Worm (Caenorhabditis elegans) whole organism, young adult: Measurements from ENCODE around the gene hap-1.

Experiments used
- B0035.1 ChIP-seq: sonication (generic microtip); optimal IDR thresholded peaks from 2 replicates; lab custom pipeline; 2016; ENCODE audit warnings: missing genetic modification characterization, mild to moderate bottlenecking, missing compliant biosample characterization, missing genotype, missing genetic modification reagents
- B0261.1 ChIP-seq: sonication (generic microtip); optimal IDR thresholded peaks from 2 replicates; lab custom pipeline; 2016; ENCODE audit warnings: mild to moderate bottlenecking, missing genetic modification characterization, moderate library complexity, missing compliant biosample characterization
- B0336.3 ChIP-seq: fragments of 200-800 bp; sonication (Bioruptor generic); IDR thresholded peaks from 2 replicates; pipeline ENCODE4 v1.3.6; 2022; ENCODE audit warnings: missing genetic modification characterization, missing compliant biosample characterization
- C06A6.2 ChIP-seq: fragments of 200-800 bp; sonication (Bioruptor generic); conservative IDR thresholded peaks from 2 replicates; pipeline ENCODE4 v1.3.6; 2022; ENCODE audit warnings: missing genetic modification characterization, missing compliant biosample characterization
- F52B5.7 ChIP-seq: sonication (generic microtip); optimal IDR thresholded peaks from 2 replicates; lab custom pipeline; 2016; ENCODE audit warnings: mild to moderate bottlenecking, missing genetic modification characterization, missing compliant biosample characterization
- F57C9.4 ChIP-seq: sonication (generic microtip); optimal IDR thresholded peaks from 2 replicates; lab custom pipeline; 2017; ENCODE audit warnings: mild to moderate bottlenecking, missing genetic modification characterization, missing compliant biosample characterization
- K12H6.12 ChIP-seq: fragments of 200-800 bp; sonication (Bioruptor generic); optimal IDR thresholded peaks from 2 replicates; lab custom pipeline; 2018; ENCODE audit warnings: mild to moderate bottlenecking, missing genetic modification characterization, missing compliant biosample characterization
- T07F8.4 ChIP-seq: sonication (generic microtip); optimal IDR thresholded peaks from 2 replicates; lab custom pipeline; 2016; ENCODE audit warnings: mild to moderate bottlenecking, missing genetic modification characterization, moderate library complexity, missing compliant biosample characterization
- T26A5.8 ChIP-seq: sonication (generic microtip); optimal IDR thresholded peaks from 2 replicates; lab custom pipeline; 2016; ENCODE audit warnings: missing genetic modification characterization, missing compliant biosample characterization
- Y79H2A.3 ChIP-seq: fragments of 200-800 bp; sonication (Bioruptor generic); conservative IDR thresholded peaks from 2 replicates; pipeline ENCODE4 v1.3.6; 2022; ENCODE audit warnings: missing genetic modification reagents, missing genetic modification characterization, missing compliant biosample characterization
- ZK185.1 ChIP-seq: sonication (generic microtip); optimal IDR thresholded peaks from 2 replicates; lab custom pipeline; 2016; ENCODE audit warnings: mild to moderate bottlenecking, missing genetic modification characterization, missing compliant biosample characterization; ENCODE audit not compliant: poor library complexity, severe bottlenecking
- akir-1 ChIP-seq: fragments of 200-800 bp; sonication (Bioruptor generic); optimal IDR thresholded peaks from 2 replicates; lab custom pipeline; 2018; ENCODE audit warnings: mild to moderate bottlenecking, missing genetic modification characterization, moderate library complexity, missing compliant biosample characterization
- atf-7 ChIP-seq: sonication (generic microtip); optimal IDR thresholded peaks from 2 replicates; lab custom pipeline; 2017; ENCODE audit warnings: mild to moderate bottlenecking, missing genetic modification characterization, missing compliant biosample characterization
- attf-3 ChIP-seq: fragments of 200-800 bp; sonication (Bioruptor generic); conservative IDR thresholded peaks from 2 replicates; pipeline ENCODE4 v1.3.6; 2022; ENCODE audit warnings: missing genetic modification reagents, missing genetic modification characterization, missing compliant biosample characterization
- bed-1 ChIP-seq: fragments of 200-800 bp; sonication (Bioruptor generic); IDR thresholded peaks from 2 replicates; pipeline ENCODE4 v1.3.6; 2022; ENCODE audit warnings: missing genetic modification reagents, missing genetic modification characterization, missing compliant biosample characterization
- bed-2 ChIP-seq: fragments of 200-800 bp; sonication (Bioruptor generic); IDR thresholded peaks from 2 replicates; pipeline ENCODE4 v1.3.6; 2022; ENCODE audit warnings: missing genetic modification reagents, missing genetic modification characterization, missing compliant biosample characterization
- ccch-3 ChIP-seq: fragments of 200-800 bp; sonication (Bioruptor generic); optimal IDR thresholded peaks from 2 replicates; lab custom pipeline; 2018; ENCODE audit warnings: mild to moderate bottlenecking, missing genetic modification characterization, missing compliant biosample characterization
- ceh-58 ChIP-seq: fragments of 200-800 bp; sonication (Bioruptor generic); IDR thresholded peaks from 2 replicates; pipeline ENCODE4 v1.3.6; 2022; ENCODE audit warnings: missing genetic modification characterization, missing compliant biosample characterization
- chd-7 ChIP-seq: sonication (generic microtip); optimal IDR thresholded peaks from 2 replicates; lab custom pipeline; 2016; ENCODE audit warnings: mild to moderate bottlenecking, missing genetic modification characterization, moderate library complexity, missing compliant biosample characterization
- die-1 ChIP-seq: sonication (generic microtip); optimal IDR thresholded peaks from 2 replicates; lab custom pipeline; 2016; ENCODE audit warnings: missing genotype, mild to moderate bottlenecking, missing genetic modification characterization, missing compliant biosample characterization
- egl-44 ChIP-seq: fragments of 200-800 bp; sonication (Bioruptor generic); IDR thresholded peaks from 2 replicates; pipeline ENCODE4 v1.3.6; 2022; ENCODE audit warnings: missing genetic modification reagents, missing genetic modification characterization, missing compliant biosample characterization
- ekl-4 ChIP-seq: fragments of 200-800 bp; sonication (Bioruptor generic); IDR thresholded peaks from 2 replicates; pipeline ENCODE4 v1.3.6; 2022; ENCODE audit warnings: missing genetic modification reagents, missing genetic modification characterization, missing compliant biosample characterization
- ets-4 ChIP-seq: fragments of 200-800 bp; sonication (Bioruptor generic); optimal IDR thresholded peaks from 2 replicates; lab custom pipeline; 2018; ENCODE audit warnings: mild to moderate bottlenecking, missing genetic modification characterization, missing compliant biosample characterization
- hrde-1 ChIP-seq: sonication (generic microtip); optimal IDR thresholded peaks from 2 replicates; lab custom pipeline; 2016; ENCODE audit warnings: missing genetic modification characterization, mild to moderate bottlenecking, missing compliant biosample characterization, moderate library complexity, missing genotype, missing genetic modification reagents, borderline replicate concordance
- let-526 ChIP-seq: fragments of 200-800 bp; sonication (Bioruptor generic); IDR thresholded peaks from 2 replicates; pipeline ENCODE4 v1.3.6; 2022; ENCODE audit warnings: missing genetic modification reagents, missing genetic modification characterization, missing compliant biosample characterization
- lin-26 ChIP-seq: fragments of 200-800 bp; sonication (Bioruptor generic); IDR thresholded peaks from 2 replicates; pipeline ENCODE4 v1.3.6; 2022; ENCODE audit warnings: missing genetic modification reagents, missing genetic modification characterization, missing compliant biosample characterization
- lin-54 ChIP-seq: fragments of 200-800 bp; sonication (Bioruptor generic); optimal IDR thresholded peaks from 2 replicates; lab custom pipeline; 2018; ENCODE audit warnings: mild to moderate bottlenecking, missing genetic modification characterization, missing compliant biosample characterization
- madf-6 ChIP-seq: fragments of 200-800 bp; sonication (Bioruptor generic); IDR thresholded peaks from 2 replicates; pipeline ENCODE4 v1.3.6; 2022; ENCODE audit warnings: missing genetic modification reagents, missing genetic modification characterization, missing compliant biosample characterization
- madf-8 ChIP-seq: fragments of 200-800 bp; sonication (Bioruptor generic); conservative IDR thresholded peaks from 2 replicates; pipeline ENCODE4 v1.3.6; 2022; ENCODE audit warnings: missing genetic modification reagents, missing genetic modification characterization, missing compliant biosample characterization
- mel-28 ChIP-seq: sonication (generic microtip); optimal IDR thresholded peaks from 2 replicates; lab custom pipeline; 2016; ENCODE audit warnings: borderline replicate concordance, mild to moderate bottlenecking, missing genetic modification characterization, missing compliant biosample characterization
- mes-4 ChIP-seq: sonication (generic microtip); optimal IDR thresholded peaks from 2 replicates; lab custom pipeline; 2016; ENCODE audit warnings: missing genotype, missing genetic modification characterization, missing compliant biosample characterization
- nfya-1 ChIP-seq: sonication (generic microtip); optimal IDR thresholded peaks from 2 replicates; lab custom pipeline; 2017; ENCODE audit warnings: antibody characterized with exemption, missing compliant biosample characterization, missing genetic modification characterization, borderline replicate concordance; ENCODE audit not compliant: insufficient read depth
- nhr-80 ChIP-seq: sonication (generic microtip); optimal IDR thresholded peaks from 2 replicates; lab custom pipeline; 2016; ENCODE audit warnings: missing genetic modification characterization, missing compliant biosample characterization
- pbrm-1 ChIP-seq: fragments of 200-800 bp; sonication (Bioruptor generic); IDR thresholded peaks from 2 replicates; pipeline ENCODE4 v1.3.6; 2022; ENCODE audit warnings: missing genetic modification reagents, missing genetic modification characterization, missing compliant biosample characterization
- rcor-1 ChIP-seq: fragments of 200-800 bp; sonication (Bioruptor generic); IDR thresholded peaks from 2 replicates; pipeline ENCODE4 v1.3.6; 2022; ENCODE audit warnings: missing genetic modification reagents, missing genetic modification characterization, missing compliant biosample characterization
- rec-8 ChIP-seq, 2 experiments: sonication (generic microtip); optimal IDR thresholded peaks; 2 replicates each; lab custom pipeline; 2016; ENCODE audit warnings: mild to moderate bottlenecking in 2 of 2, missing genetic modification characterization in 2 of 2, missing genetic modification reagents in 2 of 2, missing genotype in 2 of 2, missing biosample characterization in 1 of 2, missing compliant biosample characterization in 1 of 2, moderate library complexity in 1 of 2
- repo-1 ChIP-seq: sonication (generic microtip); optimal IDR thresholded peaks from 2 replicates; lab custom pipeline; 2017; ENCODE audit warnings: mild to moderate bottlenecking, missing genetic modification characterization, missing compliant biosample characterization
- snpc-1.1 ChIP-seq: sonication (generic microtip); optimal IDR thresholded peaks from 2 replicates; lab custom pipeline; 2017; ENCODE audit warnings: missing genetic modification characterization, mild to moderate bottlenecking, missing compliant biosample characterization, antibody characterized with exemption, moderate library complexity, missing genotype, missing genetic modification reagents; ENCODE audit not compliant: insufficient read depth
- snpc-1.3 ChIP-seq: sonication (generic microtip); optimal IDR thresholded peaks from 2 replicates; lab custom pipeline; 2017; ENCODE audit warnings: missing genetic modification characterization, mild to moderate bottlenecking, missing compliant biosample characterization, antibody characterized with exemption, moderate library complexity, missing genotype, missing genetic modification reagents; ENCODE audit not compliant: insufficient read depth
- snpc-4 ChIP-seq, 5 experiments: fragments of 150-350 bp in 1 of 5; sonication (generic microtip) in 4 of 5; optimal IDR thresholded peaks; 2 replicates each; lab custom pipeline; 2014 to 2018; ENCODE audit warnings: missing genetic modification characterization in 5 of 5, missing biosample characterization in 3 of 5, antibody characterized with exemption in 2 of 5, mild to moderate bottlenecking in 2 of 5, missing compliant biosample characterization in 2 of 5, missing genotype in 2 of 5, moderate library complexity in 2 of 5, missing genetic modification reagents in 1 of 5
- tbp1 ChIP-seq: fragments of 200-800 bp; sonication (Bioruptor generic); optimal IDR thresholded peaks from 2 replicates; lab custom pipeline; 2018; ENCODE audit warnings: mild to moderate bottlenecking, missing genetic modification characterization, missing compliant biosample characterization
- unc-62 ChIP-seq: fragments of 150-350 bp; optimal IDR thresholded peaks from 2 replicates; lab custom pipeline; 2014; ENCODE audit warnings: missing biosample characterization, missing genetic modification reagents, missing genetic modification characterization
- ztf-18 ChIP-seq: sonication (generic microtip); optimal IDR thresholded peaks from 2 replicates; lab custom pipeline; 2016; ENCODE audit warnings: missing genotype, mild to moderate bottlenecking, missing genetic modification characterization, missing compliant biosample characterization
- ztf-22 ChIP-seq: fragments of 200-800 bp; sonication (Bioruptor generic); optimal IDR thresholded peaks from 2 replicates; lab custom pipeline; 2018; ENCODE audit warnings: mild to moderate bottlenecking, missing genetic modification characterization, moderate library complexity, missing compliant biosample characterization
- ztf-28 ChIP-seq: fragments of 200-800 bp; sonication (Bioruptor generic); IDR thresholded peaks from 2 replicates; pipeline ENCODE4 v1.3.6; 2022; ENCODE audit warnings: missing genetic modification reagents, missing genetic modification characterization, missing compliant biosample characterization
- ztf-3 ChIP-seq: fragments of 200-800 bp; sonication (Bioruptor generic); optimal IDR thresholded peaks from 2 replicates; lab custom pipeline; 2018; ENCODE audit warnings: mild to moderate bottlenecking, missing genetic modification characterization, missing compliant biosample characterization
- ztf-6 ChIP-seq: fragments of 200-800 bp; sonication (Bioruptor generic); IDR thresholded peaks from 2 replicates; pipeline ENCODE4 v1.3.6; 2022; ENCODE audit warnings: missing genetic modification reagents, missing genetic modification characterization, missing compliant biosample characterization

hap-1 gene

DNA sequence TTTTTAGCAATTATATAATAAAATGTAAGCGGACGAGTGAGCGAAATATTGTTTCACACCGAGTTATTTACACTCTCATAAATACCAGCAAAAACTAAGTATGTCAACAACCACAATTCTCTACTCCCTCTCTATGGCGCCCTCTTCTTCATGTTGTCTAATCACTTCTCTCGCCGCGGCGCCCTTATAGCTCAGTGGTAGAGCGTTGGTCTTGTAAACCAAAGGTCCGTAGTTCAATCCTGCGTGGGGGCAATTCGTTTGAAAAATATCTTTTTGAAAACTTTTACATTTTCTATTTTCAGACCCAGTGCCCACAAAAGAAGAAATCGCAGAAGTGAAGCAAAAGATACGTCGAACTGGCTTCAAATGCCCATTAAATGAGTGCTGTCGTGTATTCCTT, 42.0 kb downstream of the hap-1 start:
- TF ChIP-seq chd-7 (tag; lab: Kevin White, UChicago): peak; percentile 74
- TF ChIP-seq egl-44 (GFP tag; lab: Robert Waterston, UW): peak; percentile 87; the same call in 1 of the 2 replicates
- peak; percentile 70 for TF ChIP-seq T07F8.4 (tag; lab: Kevin White, UChicago)
- no peak; the same call in 1 of the 2 replicates for TF ChIP-seq ekl-4 (GFP tag; lab: Robert Waterston, UW)
- peak; percentile 83 for TF ChIP-seq F52B5.7 (tag; lab: Kevin White, UChicago)
- TF ChIP-seq Y79H2A.3: no peak
- peak; percentile 74 for TF ChIP-seq lin-54 (GFP tag; lab: Kevin White, UChicago)
- TF ChIP-seq snpc-1.3 (tag; lab: Kevin White, UChicago): peak; percentile 75
- peak; percentile 95 for TF ChIP-seq B0261.1 (tag; lab: Kevin White, UChicago)
- no peak for TF ChIP-seq B0035.1 (tag; lab: Kevin White, UChicago)
- peak; percentile 83; the same call in 1 of the 2 replicates for TF ChIP-seq ztf-28
- TF ChIP-seq nhr-80 (tag; lab: Kevin White, UChicago): peak; percentile 30
- TF ChIP-seq pbrm-1: peak; percentile 86
- TF ChIP-seq mes-4 (tag; lab: Kevin White, UChicago): no peak
- peak; percentile 59 for TF ChIP-seq madf-8 (GFP tag; lab: Robert Waterston, UW)
- no peak for TF ChIP-seq C06A6.2
- no peak for TF ChIP-seq bed-1
- no peak for TF ChIP-seq bed-2 (GFP tag; lab: Robert Waterston, UW)
- peak; percentile 88 for TF ChIP-seq ztf-6 (GFP tag; lab: Robert Waterston, UW)
- peak; percentile 52 for TF ChIP-seq snpc-4 (GFP tag; optimal IDR thresholded peaks at IDR 0.05; lab: Kevin White, UChicago)
- TF ChIP-seq snpc-4 (tag; optimal IDR thresholded peaks at IDR 0.05; lab: Kevin White, UChicago): peak in 1 of 4 experiments; percentile 78
- TF ChIP-seq attf-3 (GFP tag; lab: Robert Waterston, UW): peak; percentile 58
- peak; percentile 97 for TF ChIP-seq die-1 (tag; lab: Kevin White, UChicago)
- TF ChIP-seq ccch-3: no peak
- TF ChIP-seq rec-8 (tag; optimal IDR thresholded peaks at IDR 0.05; lab: Kevin White, UChicago): peak; percentile 83 to 93
- no peak for TF ChIP-seq nfya-1
- TF ChIP-seq ztf-18 (tag; lab: Kevin White, UChicago): peak; percentile 80
- TF ChIP-seq ZK185.1: peak; percentile 94
- TF ChIP-seq snpc-1.1 (tag; lab: Kevin White, UChicago): peak; percentile 59
- TF ChIP-seq mel-28: no peak
- no peak; the same call in 1 of the 2 replicates for TF ChIP-seq madf-6 (GFP tag; lab: Robert Waterston, UW)
- no peak for TF ChIP-seq ets-4 (GFP tag; lab: Kevin White, UChicago)
- peak; percentile 70 for TF ChIP-seq rcor-1
- peak; percentile 68 for TF ChIP-seq T26A5.8 (tag; lab: Kevin White, UChicago)
- peak; percentile 91; the same call in 1 of the 2 replicates for TF ChIP-seq ceh-58 (GFP tag; lab: Robert Waterston, UW)
- TF ChIP-seq ztf-3: no peak
- TF ChIP-seq unc-62: no peak
- peak; percentile 21 for TF ChIP-seq atf-7
- TF ChIP-seq tbp1 (GFP tag; lab: Kevin White, UChicago): peak; percentile 100
- TF ChIP-seq F57C9.4 (tag; lab: Kevin White, UChicago): no peak
- no peak for TF ChIP-seq akir-1 (GFP tag; lab: Kevin White, UChicago)
- TF ChIP-seq repo-1 (tag; lab: Kevin White, UChicago): peak; percentile 67
- TF ChIP-seq let-526 (GFP tag; lab: Robert Waterston, UW): 0 out of 2 replicates have a peak, but pooled peaks have one; percentile 43
- TF ChIP-seq hrde-1: peak; percentile 67
- TF ChIP-seq K12H6.12: peak; percentile 24
- TF ChIP-seq ztf-22 (GFP tag; lab: Kevin White, UChicago): no peak
- no peak for TF ChIP-seq B0336.3
- peak; percentile 98 for TF ChIP-seq lin-26 (GFP tag; lab: Robert Waterston, UW)
